Fruit fly (Drosophila melanogaster): ENCODE results near the gene RpL24.

dm6 chr2L:13361465-13361864 lies 33.5 kb downstream of the RpL24 start, which contains the start of gene CG9377:
- TF ChIP-seq ovo (GFP tag; optimal IDR thresholded peaks at IDR 0.05) = no peak
- no peak for TF ChIP-seq CG12768 (GFP tag; optimal IDR thresholded peaks at IDR 0.05)
- no peak for TF ChIP-seq cnc (optimal IDR thresholded peaks at IDR 0.05)
- no peak for TF ChIP-seq Hr96 (GFP tag; optimal IDR thresholded peaks at IDR 0.05)
- TF ChIP-seq CG7045 (GFP tag; optimal IDR thresholded peaks at IDR 0.05) = no peak
- no peak for TF ChIP-seq Crg-1 (GFP tag; optimal IDR thresholded peaks at IDR 0.05)
- no peak for TF ChIP-seq tj (GFP tag; optimal IDR thresholded peaks at IDR 0.05)
- no peak for TF ChIP-seq kay (GFP tag; ENCODE audit: borderline replicate concordance)
- TF ChIP-seq toe (GFP tag; optimal IDR thresholded peaks at IDR 0.05) = no peak
- TF ChIP-seq CG5204 (GFP tag; optimal IDR thresholded peaks at IDR 0.05) = no peak
- TF ChIP-seq Mnt (GFP tag; optimal IDR thresholded peaks at IDR 0.05) = no peak
- no peak for TF ChIP-seq bab1 (GFP tag; optimal IDR thresholded peaks at IDR 0.05)
- TF ChIP-seq CG7101 (tag; optimal IDR thresholded peaks at IDR 0.05) = no peak
